Worm (Caenorhabditis elegans): Measurements from ENCODE around the gene D1044.6.

DNA sequence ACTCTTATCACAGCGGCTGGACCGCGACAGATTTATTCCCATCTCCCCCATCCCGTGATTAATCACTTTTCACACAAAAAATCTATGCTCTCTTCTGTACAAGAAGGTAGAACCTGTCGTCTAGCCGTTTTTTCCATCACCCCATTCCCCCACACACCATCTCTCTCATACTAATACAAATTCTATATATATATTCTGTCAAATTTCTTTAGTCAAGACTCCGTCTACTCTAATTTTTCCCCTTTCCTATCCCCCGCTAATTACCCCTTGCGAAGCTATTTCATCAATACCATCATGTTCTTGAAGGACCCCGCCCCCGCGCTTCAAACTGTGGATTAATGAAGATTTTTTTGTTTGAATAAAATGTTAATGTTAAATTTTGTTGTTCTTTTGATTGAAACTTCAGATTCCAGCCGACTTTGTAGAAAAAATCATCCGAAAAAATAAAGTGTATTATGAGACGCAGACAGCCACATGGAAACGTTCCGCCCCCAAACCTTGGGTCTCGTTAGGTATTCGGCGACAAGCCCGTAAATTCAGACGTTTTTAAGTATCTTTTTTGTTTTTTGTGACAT is 36.9 kb downstream of the D1044.6 start:
- no peak for TF ChIP-seq elt-1 (tag; optimal IDR thresholded peaks at IDR 0.05)
- TF ChIP-seq nhr-11 (tag; optimal IDR thresholded peaks at IDR 0.05), result no peak
- no peak for TF ChIP-seq R02D3.7 (tag; optimal IDR thresholded peaks at IDR 0.05)
- TF ChIP-seq ceh-82 (tag; optimal IDR thresholded peaks at IDR 0.05), result no peak
